Fruit fly (Drosophila melanogaster) whole organism, pupa: ENCODE data around the gene AhcyL1.

ENCODE experiments used
- CG10348 ChIP-seq: fragments of 200-800 bp; sonication (Bioruptor generic); IDR thresholded peaks from 2 replicates; pipeline ENCODE4 v1.3.6; 2022; ENCODE audit warnings: missing biosample characterization, missing genetic modification characterization
- CG12605 ChIP-seq: fragments of 200-800 bp; sonication (Bioruptor generic); IDR thresholded peaks from 2 replicates; pipeline ENCODE4 v1.3.6; 2022; ENCODE audit warnings: missing biosample characterization, missing genetic modification characterization
- CG13204 ChIP-seq: fragments of 200-800 bp; sonication (Bioruptor generic); optimal IDR thresholded peaks from 2 replicates; lab custom pipeline; 2018; ENCODE audit warnings: missing biosample characterization, mild to moderate bottlenecking, missing genetic modification characterization, moderate library complexity
- CG14655 ChIP-seq: fragments of 200-800 bp; sonication (Bioruptor generic); optimal IDR thresholded peaks from 3 replicates; lab custom pipeline; 2017; ENCODE audit warnings: mild to moderate bottlenecking, missing biosample characterization, missing genetic modification reagents, missing genetic modification characterization
- CG15710 ChIP-seq: fragments of 200-800 bp; sonication (Bioruptor generic); optimal IDR thresholded peaks from 2 replicates; lab custom pipeline; 2018; ENCODE audit warnings: missing biosample characterization, mild to moderate bottlenecking, missing genetic modification characterization, moderate library complexity
- CG17806 ChIP-seq: fragments of 200-800 bp; sonication (Bioruptor generic); optimal IDR thresholded peaks from 2 replicates; lab custom pipeline; 2018; ENCODE audit warnings: missing biosample characterization, mild to moderate bottlenecking, missing genetic modification characterization, moderate library complexity
- CG32121 ChIP-seq: fragments of 200-800 bp; sonication (Bioruptor generic); IDR thresholded peaks from 2 replicates; pipeline ENCODE4 v1.3.6; 2022; ENCODE audit warnings: missing biosample characterization, missing genetic modification characterization
- CG34367 ChIP-seq: fragments of 200-800 bp; sonication (Bioruptor generic); optimal IDR thresholded peaks from 2 replicates; lab custom pipeline; 2018; ENCODE audit warnings: missing biosample characterization, mild to moderate bottlenecking, missing genetic modification characterization
- CG4496 ChIP-seq: fragments of 200-800 bp; sonication (Bioruptor generic); IDR thresholded peaks from 3 replicates; pipeline ENCODE4 v1.3.6; 2022; ENCODE audit warnings: missing biosample characterization, missing genetic modification characterization
- CG8159 ChIP-seq: fragments of 200-800 bp; sonication (Bioruptor generic); optimal IDR thresholded peaks from 3 replicates; lab custom pipeline; 2018; ENCODE audit warnings: missing biosample characterization, mild to moderate bottlenecking, missing genetic modification characterization, moderate library complexity
- CG8301 ChIP-seq: fragments of 200-800 bp; sonication (Bioruptor generic); optimal IDR thresholded peaks from 2 replicates; lab custom pipeline; 2018; ENCODE audit warnings: missing biosample characterization, mild to moderate bottlenecking, missing genetic modification characterization
- CG9948 ChIP-seq: fragments of 200-800 bp; sonication (Bioruptor generic); optimal IDR thresholded peaks from 2 replicates; lab custom pipeline; 2018; ENCODE audit warnings: missing biosample characterization, mild to moderate bottlenecking, missing genetic modification characterization, moderate library complexity
- D1 ChIP-seq: fragments of 200-800 bp; sonication (Bioruptor generic); optimal IDR thresholded peaks from 2 replicates; lab custom pipeline; 2018; ENCODE audit warnings: missing biosample characterization, mild to moderate bottlenecking, missing genetic modification characterization, moderate library complexity
- EcR ChIP-seq: fragments of 200-800 bp; sonication (Bioruptor generic); optimal IDR thresholded peaks from 3 replicates; lab custom pipeline; 2019; ENCODE audit warnings: missing biosample characterization, missing genetic modification characterization, mild to moderate bottlenecking, moderate library complexity, missing genetic modification reagents
- Ets98B ChIP-seq: fragments of 200-800 bp; sonication (Bioruptor generic); IDR thresholded peaks from 2 replicates; pipeline ENCODE4 v1.3.6; 2022; ENCODE audit warnings: missing biosample characterization, missing genetic modification characterization
- Pif1A ChIP-seq: fragments of 200-800 bp; sonication (Bioruptor generic); optimal IDR thresholded peaks from 3 replicates; lab custom pipeline; 2016; ENCODE audit warnings: missing biosample characterization, missing genetic modification characterization
- Pif1B ChIP-seq: fragments of 200-800 bp; sonication (Bioruptor generic); optimal IDR thresholded peaks from 3 replicates; lab custom pipeline; 2016; ENCODE audit warnings: missing biosample characterization, missing genetic modification characterization
- Snoo ChIP-seq: fragments of 200-800 bp; sonication (Bioruptor generic); optimal IDR thresholded peaks from 3 replicates; lab custom pipeline; 2017; ENCODE audit warnings: missing biosample characterization, mild to moderate bottlenecking, missing genetic modification characterization, inconsistent platforms
- fd96Ca ChIP-seq: fragments of 200-800 bp; sonication (Bioruptor generic); IDR thresholded peaks from 3 replicates; pipeline ENCODE4 v1.3.6; 2022; ENCODE audit warnings: missing biosample characterization, missing genetic modification characterization
- gl ChIP-seq: fragments of 200-800 bp; sonication (Bioruptor generic); optimal IDR thresholded peaks from 2 replicates; lab custom pipeline; 2018; ENCODE audit warnings: missing biosample characterization, mild to moderate bottlenecking, missing genetic modification characterization
- rn ChIP-seq: fragments of 200-800 bp; sonication (Bioruptor generic); IDR thresholded peaks from 2 replicates; pipeline ENCODE4 v1.3.6; 2022; ENCODE audit warnings: missing biosample characterization, missing genetic modification characterization

The AhcyL1 gene

dm6 chr3L:2743755-2744154 is 28.4 kb downstream of the AhcyL1 start:
- TF ChIP-seq CG14655 (GFP tag; lab: Kevin White, UChicago) (no peak), CG10348 (no peak), D1 (no peak), fd96Ca (GFP tag; lab: Robert Waterston, UW) (no peak), CG8159 (tag; lab: Kevin White, UChicago) (no peak), CG9948 (tag; lab: Kevin White, UChicago) (no peak)

dm6 chr3L:2739450-2739849 is 32.7 kb downstream of the AhcyL1 start, which contains the start of gene Acp62F:
Acp62F (plus strand) TSS chr3L:2739750.
- TF ChIP-seq D1 (no peak), EcR (GFP tag; lab: Kevin White, UChicago) (no peak), CG13204 (no peak), CG17806 (no peak), CG10348 (no peak), Ets98B (GFP tag; lab: Robert Waterston, UW) (no peak), Pif1A (GFP tag; lab: Kevin White, UChicago) (no peak), fd96Ca (GFP tag; lab: Robert Waterston, UW) (no peak), CG12605 (no peak), CG15710 (tag; lab: Kevin White, UChicago) (no peak), Pif1B (GFP tag; lab: Kevin White, UChicago) (no peak), CG4496 (no peak), Snoo (tag; lab: Kevin White, UChicago) (no peak), CG34367 (no peak), rn (GFP tag; lab: Robert Waterston, UW) (no peak), CG8301 (tag; lab: Kevin White, UChicago) (no peak), CG8159 (tag; lab: Kevin White, UChicago) (no peak)
- TF ChIP-seq, all 21 proteins: peak for 0

dm6 chr3L:2734363-2735160 is 37.6 kb downstream of the AhcyL1 start:
- TF ChIP-seq Snoo (tag; lab: Kevin White, UChicago) (no peak), Pif1A (GFP tag; lab: Kevin White, UChicago) (no peak), fd96Ca (GFP tag; lab: Robert Waterston, UW) (peak; percentile 58; the same call in 1 of the 3 replicates), gl (no peak), CG4496 (peak; percentile 71), CG14655 (GFP tag; lab: Kevin White, UChicago) (peak; percentile 9), D1 (no peak), CG9948 (tag; lab: Kevin White, UChicago) (peak; percentile 18), CG17806 (no peak), CG10348 (no peak), CG8159 (tag; lab: Kevin White, UChicago) (peak; percentile 8), CG8301 (tag; lab: Kevin White, UChicago) (peak; percentile 6), rn (GFP tag; lab: Robert Waterston, UW) (no peak), CG32121 (GFP tag; lab: Robert Waterston, UW) (peak; percentile 70)
- TF ChIP-seq, all 21 proteins: peak for 7

- peak; percentile 14 for TF ChIP-seq Pif1B (GFP tag; lab: Kevin White, UChicago)
- 0 out of 2 replicates have a peak, but pooled peaks have one; percentile 15 for TF ChIP-seq rn (GFP tag; lab: Robert Waterston, UW)
- peak; percentile 86 for TF ChIP-seq CG4496
- peak; percentile 77; the same call in 2 of the 3 replicates for TF ChIP-seq fd96Ca (GFP tag; lab: Robert Waterston, UW)
- TF ChIP-seq CG17806: no peak
- TF ChIP-seq CG8159 (tag; lab: Kevin White, UChicago): peak; percentile 14
- peak; percentile 82 for TF ChIP-seq CG32121 (GFP tag; lab: Robert Waterston, UW)
- no peak for TF ChIP-seq CG9948 (tag; lab: Kevin White, UChicago)
- peak; percentile 30; the same call in 1 of the 2 replicates for TF ChIP-seq CG12605
- TF ChIP-seq CG10348: 0 out of 2 replicates have a peak, but pooled peaks have one; percentile 38
- no peak for TF ChIP-seq gl
- TF ChIP-seq Ets98B (GFP tag; lab: Robert Waterston, UW): peak; percentile 80
- TF ChIP-seq Pif1A (GFP tag; lab: Kevin White, UChicago): peak; percentile 46
- peak; percentile 54 for TF ChIP-seq CG14655 (GFP tag; lab: Kevin White, UChicago)
- TF ChIP-seq CG8301 (tag; lab: Kevin White, UChicago): peak; percentile 45
- TF ChIP-seq D1: no peak
Measured at dm6 chr3L:2733208-2733607, 38.9 kb downstream of the AhcyL1 start.

dm6 chr3L:2730911-2731310 is 41.2 kb downstream of the AhcyL1 start:
- TF ChIP-seq CG8301 (tag; lab: Kevin White, UChicago): no peak
- TF ChIP-seq D1: no peak
- TF ChIP-seq CG32121 (GFP tag; lab: Robert Waterston, UW): peak; percentile 56; the same call in 1 of the 2 replicates
- TF ChIP-seq Pif1A (GFP tag; lab: Kevin White, UChicago): no peak
- no peak for TF ChIP-seq EcR (GFP tag; lab: Kevin White, UChicago)
- no peak for TF ChIP-seq gl
- TF ChIP-seq fd96Ca (GFP tag; lab: Robert Waterston, UW): peak; percentile 35; the same call in 1 of the 3 replicates
- no peak for TF ChIP-seq CG15710 (tag; lab: Kevin White, UChicago)
- peak; percentile 10 for TF ChIP-seq CG14655 (GFP tag; lab: Kevin White, UChicago)
- TF ChIP-seq CG12605: no peak
- TF ChIP-seq CG8159 (tag; lab: Kevin White, UChicago): no peak
- TF ChIP-seq CG9948 (tag; lab: Kevin White, UChicago): no peak
- no peak for TF ChIP-seq CG17806
- TF ChIP-seq Snoo (tag; lab: Kevin White, UChicago): no peak
- TF ChIP-seq CG4496: peak; percentile 57; the same call in 1 of the 3 replicates
- no peak for TF ChIP-seq Pif1B (GFP tag; lab: Kevin White, UChicago)
- TF ChIP-seq CG10348: no peak
- no peak for TF ChIP-seq rn (GFP tag; lab: Robert Waterston, UW)
- TF ChIP-seq Ets98B (GFP tag; lab: Robert Waterston, UW): peak; percentile 60
- no peak for TF ChIP-seq CG13204
- TF ChIP-seq CG34367: no peak
